Fruit fly (Drosophila melanogaster) whole organism: Measurements from ENCODE around the gene Sf3b2.

ENCODE experiments used
- CG8478 ChIP-seq: fragments of >200 bp; optimal IDR thresholded peaks from 2 replicates; lab custom pipeline; 2018; ENCODE audit warnings: inconsistent platforms
- Dll ChIP-seq: fragments of >200 bp; optimal IDR thresholded peaks from 2 replicates; lab custom pipeline; 2017
- EcR ChIP-seq, 2 experiments: fragments of >200 bp; optimal IDR thresholded peaks; 2 replicates each; lab custom pipeline; 2017; ENCODE audit warnings: missing biosample characterization in 2 of 2, missing genetic modification characterization in 2 of 2, missing genetic modification reagents in 2 of 2
- pan ChIP-seq: fragments of >200 bp; optimal IDR thresholded peaks from 2 replicates; lab custom pipeline; 2017
- psq ChIP-seq: fragments of >200 bp; optimal IDR thresholded peaks from 2 replicates; lab custom pipeline; 2017
- usp ChIP-seq: fragments of >200 bp; optimal IDR thresholded peaks from 2 replicates; lab custom pipeline; 2017; ENCODE audit warnings: missing biosample characterization, missing genetic modification characterization, mixed read lengths

DNA sequence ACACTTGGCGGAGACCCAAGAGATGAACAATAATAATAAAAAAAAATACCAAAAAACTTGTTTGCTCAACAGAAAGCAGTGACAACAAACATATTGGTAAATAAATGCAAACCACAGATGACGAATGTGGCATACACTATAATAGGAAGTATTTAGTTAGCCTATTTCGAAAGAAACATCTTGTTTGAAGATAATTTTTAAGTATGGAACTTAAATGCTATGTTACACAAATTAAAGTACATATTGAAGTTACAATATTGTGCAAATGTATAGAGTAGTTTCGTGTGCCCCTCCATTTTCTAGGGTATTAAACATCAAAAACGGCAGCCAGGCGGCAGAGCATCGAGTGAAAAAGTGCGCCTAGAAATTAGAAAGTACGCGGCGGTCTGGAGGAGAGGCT is 25.6 kb downstream of the Sf3b2 start:
- TF ChIP-seq CG8478 (lab: Kevin White, UChicago) = no peak
- TF ChIP-seq pan (lab: Kevin White, UChicago) = no peak
- no peak for TF ChIP-seq psq (lab: Kevin White, UChicago)
- TF ChIP-seq usp (GFP tag; lab: Kevin White, UChicago) = no peak
- TF ChIP-seq Dll (lab: Kevin White, UChicago) = no peak
- no peak for TF ChIP-seq EcR (GFP tag; optimal IDR thresholded peaks at IDR 0.05; lab: Kevin White, UChicago)
